Fruit fly (Drosophila melanogaster) whole organism, embryonic: ENCODE measurements around the gene mRpL12.

ENCODE experiments used
- Abd-B ChIP-seq: fragments of 200-800 bp; sonication (Bioruptor generic); optimal IDR thresholded peaks from 2 replicates; lab custom pipeline; 2018; ENCODE audit warnings: missing biosample characterization, mild to moderate bottlenecking, missing genetic modification characterization, moderate library complexity
- Antp ChIP-seq: fragments of 200-800 bp; sonication (Bioruptor generic); optimal IDR thresholded peaks from 3 replicates; lab custom pipeline; 2016; ENCODE audit warnings: missing biosample characterization, missing genetic modification characterization
- Atf6 ChIP-seq: fragments of 200-800 bp; sonication (Bioruptor generic); IDR thresholded peaks from 2 replicates; pipeline ENCODE4 v1.3.6; 2022; ENCODE audit warnings: missing biosample characterization, missing genetic modification characterization
- Bdp1 ChIP-seq: fragments of 200-800 bp; sonication (Bioruptor generic); optimal IDR thresholded peaks from 3 replicates; lab custom pipeline; 2016; ENCODE audit warnings: missing biosample characterization, missing genetic modification characterization
- CG10543 ChIP-seq: fragments of 200-800 bp; sonication (Bioruptor generic); optimal IDR thresholded peaks from 3 replicates; lab custom pipeline; 2017; ENCODE audit warnings: missing biosample characterization, mild to moderate bottlenecking, missing genetic modification characterization, moderate library complexity
- CG11696 ChIP-seq: fragments of 200-800 bp; sonication (Bioruptor generic); IDR thresholded peaks from 2 replicates; pipeline ENCODE4 v1.3.6; 2022; ENCODE audit warnings: missing biosample characterization, missing genetic modification characterization
- CG12744 ChIP-seq: fragments of 200-800 bp; sonication (Bioruptor generic); optimal IDR thresholded peaks from 2 replicates; lab custom pipeline; 2016; ENCODE audit warnings: missing biosample characterization, missing genetic modification characterization
- CG14667 ChIP-seq: fragments of 200-800 bp; sonication (Bioruptor generic); IDR thresholded peaks from 2 replicates; pipeline ENCODE4 v1.3.6; 2022; ENCODE audit warnings: missing biosample characterization, missing genetic modification characterization
- CG2199 ChIP-seq: fragments of 200-800 bp; sonication (Bioruptor generic); IDR thresholded peaks from 3 replicates; pipeline ENCODE4 v1.3.6; 2022; ENCODE audit warnings: missing biosample characterization, missing genetic modification characterization
- CG31388 ChIP-seq: fragments of 200-800 bp; sonication (Bioruptor generic); optimal IDR thresholded peaks from 2 replicates; lab custom pipeline; 2016; ENCODE audit warnings: missing biosample characterization, missing genetic modification characterization
- CG3407 ChIP-seq: fragments of 200-800 bp; sonication (Bioruptor generic); optimal IDR thresholded peaks from 2 replicates; lab custom pipeline; 2018; ENCODE audit warnings: missing biosample characterization, mild to moderate bottlenecking, missing genetic modification characterization
- CG4730 ChIP-seq: fragments of 200-800 bp; sonication (Bioruptor generic); IDR thresholded peaks from 2 replicates; pipeline ENCODE4 v1.3.6; 2022; ENCODE audit warnings: missing biosample characterization, missing genetic modification characterization
- CG6683 ChIP-seq: fragments of 200-800 bp; sonication (Bioruptor generic); optimal IDR thresholded peaks from 2 replicates; lab custom pipeline; 2017; ENCODE audit warnings: missing biosample characterization, mild to moderate bottlenecking, missing genetic modification characterization, missing genetic modification reagents
- CG9215 ChIP-seq: fragments of 200-800 bp; sonication (Bioruptor generic); IDR thresholded peaks from 2 replicates; pipeline ENCODE4 v1.3.6; 2022; ENCODE audit warnings: missing biosample characterization, missing genetic modification characterization
- CG9797 ChIP-seq: fragments of 200-800 bp; sonication (Bioruptor generic); optimal IDR thresholded peaks from 3 replicates; lab custom pipeline; 2018; ENCODE audit warnings: missing biosample characterization, mild to moderate bottlenecking, missing genetic modification characterization
- CoRest ChIP-seq: fragments of 200-800 bp; sonication (Bioruptor generic); optimal IDR thresholded peaks from 3 replicates; lab custom pipeline; 2018; ENCODE audit warnings: missing biosample characterization, mild to moderate bottlenecking, missing genetic modification characterization, moderate library complexity
- Dip2 ChIP-seq: fragments of 200-800 bp; sonication (Bioruptor generic); IDR thresholded peaks from 2 replicates; pipeline ENCODE4 v1.3.6; 2022; ENCODE audit warnings: missing biosample characterization, missing genetic modification characterization
- Fer1 ChIP-seq: fragments of 200-800 bp; sonication (Bioruptor generic); optimal IDR thresholded peaks from 2 replicates; lab custom pipeline; 2017; ENCODE audit warnings: missing biosample characterization, mild to moderate bottlenecking, missing genetic modification characterization
- GATAe ChIP-seq: fragments of 200-800 bp; sonication (Bioruptor generic); conservative IDR thresholded peaks from 2 replicates; pipeline ENCODE4 v1.3.6; 2022; ENCODE audit warnings: missing biosample characterization, missing genetic modification characterization
- HLH3B ChIP-seq: fragments of 200-800 bp; sonication (Bioruptor generic); IDR thresholded peaks from 2 replicates; pipeline ENCODE4 v1.3.6; 2022; ENCODE audit warnings: missing biosample characterization, missing genetic modification characterization
- Hmx ChIP-seq: fragments of 200-800 bp; sonication (Bioruptor generic); optimal IDR thresholded peaks from 2 replicates; lab custom pipeline; 2016; ENCODE audit warnings: missing biosample characterization, missing genetic modification characterization
- Mad ChIP-seq: fragments of 200-800 bp; sonication (Bioruptor generic); optimal IDR thresholded peaks from 2 replicates; lab custom pipeline; 2016; ENCODE audit warnings: missing biosample characterization, missing genetic modification characterization
- Meics ChIP-seq: fragments of 200-800 bp; sonication (Bioruptor generic); optimal IDR thresholded peaks from 2 replicates; lab custom pipeline; 2017; ENCODE audit warnings: missing biosample characterization, mild to moderate bottlenecking, missing genetic modification characterization
- NFAT ChIP-seq: fragments of 200-800 bp; sonication (Bioruptor generic); IDR thresholded peaks from 2 replicates; pipeline ENCODE4 v1.3.6; 2022; ENCODE audit warnings: missing biosample characterization, missing genetic modification characterization
- Opbp ChIP-seq: fragments of 200-800 bp; sonication (Bioruptor generic); IDR thresholded peaks from 3 replicates; pipeline ENCODE4 v1.3.6; 2022; ENCODE audit warnings: missing biosample characterization, missing genetic modification characterization; ENCODE audit not compliant: partially characterized antibody
- Sox102F ChIP-seq: fragments of 200-800 bp; sonication (Bioruptor generic); optimal IDR thresholded peaks from 2 replicates; lab custom pipeline; 2018; ENCODE audit warnings: missing biosample characterization, mild to moderate bottlenecking, missing genetic modification characterization, moderate library complexity
- Sry-δ ChIP-seq: fragments of 200-800 bp; sonication (Bioruptor generic); optimal IDR thresholded peaks from 2 replicates; lab custom pipeline; 2016; ENCODE audit warnings: missing biosample characterization, missing genetic modification characterization
- TFAM ChIP-seq: fragments of 200-800 bp; sonication (Bioruptor generic); optimal IDR thresholded peaks from 2 replicates; lab custom pipeline; 2017; ENCODE audit warnings: missing biosample characterization, missing genetic modification characterization, inconsistent platforms
- ab ChIP-seq: fragments of 200-800 bp; sonication (Bioruptor generic); optimal IDR thresholded peaks from 2 replicates; lab custom pipeline; 2016; ENCODE audit warnings: missing biosample characterization, missing genetic modification characterization
- amos ChIP-seq: fragments of 200-800 bp; sonication (Bioruptor generic); IDR thresholded peaks from 2 replicates; pipeline ENCODE4 v1.3.6; 2022; ENCODE audit warnings: missing biosample characterization, missing genetic modification characterization; ENCODE audit not compliant: partially characterized antibody
- aop ChIP-seq: fragments of 200-800 bp; sonication (Bioruptor generic); IDR thresholded peaks from 2 replicates; pipeline ENCODE4 v1.3.6; 2022; ENCODE audit warnings: missing biosample characterization, missing genetic modification characterization
- ato ChIP-seq: fragments of 200-800 bp; sonication (Bioruptor generic); IDR thresholded peaks from 2 replicates; pipeline ENCODE4 v1.3.6; 2022; ENCODE audit warnings: missing biosample characterization, missing genetic modification characterization; ENCODE audit not compliant: partially characterized antibody
- br ChIP-seq: fragments of >200 bp; optimal IDR thresholded peaks from 2 replicates; lab custom pipeline; 2017
- caup ChIP-seq: fragments of 200-800 bp; sonication (Bioruptor generic); optimal IDR thresholded peaks from 3 replicates; lab custom pipeline; 2017; ENCODE audit warnings: missing biosample characterization, mild to moderate bottlenecking, missing genetic modification characterization, moderate library complexity; ENCODE audit not compliant: severe bottlenecking
- croc ChIP-seq: fragments of 200-800 bp; sonication (Bioruptor generic); conservative IDR thresholded peaks from 3 replicates; pipeline ENCODE4 v1.3.6; 2022; ENCODE audit warnings: missing biosample characterization, missing genetic modification characterization
- da ChIP-seq: fragments of 200-800 bp; sonication (Bioruptor generic); optimal IDR thresholded peaks from 2 replicates; lab custom pipeline; 2016; ENCODE audit warnings: missing biosample characterization, missing genetic modification characterization
- dati ChIP-seq: fragments of 200-800 bp; sonication (Bioruptor generic); IDR thresholded peaks from 2 replicates; pipeline ENCODE4 v1.3.6; 2022; ENCODE audit warnings: missing biosample characterization, missing genetic modification characterization
- dmrt99B ChIP-seq: fragments of 200-800 bp; sonication (Bioruptor generic); optimal IDR thresholded peaks from 2 replicates; lab custom pipeline; 2018; ENCODE audit warnings: missing biosample characterization, mild to moderate bottlenecking, missing genetic modification characterization, moderate library complexity
- esg ChIP-seq: fragments of 200-800 bp; sonication (Bioruptor generic); conservative IDR thresholded peaks from 2 replicates; pipeline ENCODE4 v1.3.6; 2022; ENCODE audit warnings: missing biosample characterization, missing genetic modification characterization
- fd96Cb ChIP-seq: fragments of 200-800 bp; sonication (Bioruptor generic); optimal IDR thresholded peaks from 2 replicates; lab custom pipeline; 2018; ENCODE audit warnings: missing biosample characterization, mild to moderate bottlenecking, missing genetic modification characterization, moderate library complexity
- grn ChIP-seq: fragments of 200-800 bp; sonication (Bioruptor generic); optimal IDR thresholded peaks from 3 replicates; lab custom pipeline; 2017; ENCODE audit warnings: missing biosample characterization, missing genetic modification characterization
- ham ChIP-seq: fragments of 200-800 bp; sonication (Bioruptor generic); IDR thresholded peaks from 2 replicates; pipeline ENCODE4 v1.3.6; 2022; ENCODE audit warnings: missing biosample characterization, missing genetic modification characterization
- jumu ChIP-seq: fragments of 200-800 bp; sonication (Bioruptor generic); optimal IDR thresholded peaks from 3 replicates; lab custom pipeline; 2016; ENCODE audit warnings: missing biosample characterization, missing genetic modification characterization
- pita ChIP-seq: fragments of 200-800 bp; sonication (Bioruptor generic); optimal IDR thresholded peaks from 2 replicates; lab custom pipeline; 2017; ENCODE audit warnings: missing biosample characterization, mild to moderate bottlenecking, missing genetic modification characterization
- prd ChIP-seq, 3 experiments: fragments of >200 bp in 2 of 3; fragments of 200-800 bp in 1 of 3; sonication (Bioruptor generic) in 1 of 3; optimal IDR thresholded peaks in 2 of 3; IDR thresholded peaks in 1 of 3; 2 replicates in 2 of 3; 3 replicates in 1 of 3; pipeline versions ENCODE4 v1.3.6 to Lab custom; 2017 to 2022; ENCODE audit warnings: missing biosample characterization in 1 of 3, missing genetic modification characterization in 1 of 3
- sima ChIP-seq: fragments of 200-800 bp; sonication (Bioruptor generic); optimal IDR thresholded peaks from 2 replicates; lab custom pipeline; 2016; ENCODE audit warnings: missing biosample characterization, missing genetic modification characterization
- tna ChIP-seq: fragments of 200-800 bp; sonication (Bioruptor generic); IDR thresholded peaks from 2 replicates; pipeline ENCODE4 v1.3.6; 2022; ENCODE audit warnings: missing biosample characterization, missing genetic modification characterization; ENCODE audit not compliant: partially characterized antibody
- toy ChIP-seq: fragments of 200-800 bp; sonication (Bioruptor generic); IDR thresholded peaks from 2 replicates; pipeline ENCODE4 v1.3.6; 2022; ENCODE audit warnings: missing biosample characterization, missing genetic modification characterization
- unpg ChIP-seq: fragments of 200-800 bp; sonication (Bioruptor generic); optimal IDR thresholded peaks from 3 replicates; lab custom pipeline; 2018; ENCODE audit warnings: missing biosample characterization, mild to moderate bottlenecking, missing genetic modification characterization, moderate library complexity
- yki ChIP-seq: fragments of >200 bp; optimal IDR thresholded peaks from 3 replicates; lab custom pipeline; 2018
- zfh2 ChIP-seq: fragments of 200-800 bp; sonication (Bioruptor generic); optimal IDR thresholded peaks from 2 replicates; lab custom pipeline; 2016; ENCODE audit warnings: missing biosample characterization, missing genetic modification characterization

Gene mRpL12

dm6 chr3L:8997686-8998239 lies 41.2 kb downstream of the mRpL12 start, which contains the start of the genes smg and CG5087 (continued):
- TF ChIP-seq Sry-δ (peak; percentile 99), CG9215 (GFP tag; lab: Robert Waterston, UW) (no peak), dmrt99B (no peak), CG14667 (GFP tag; lab: Robert Waterston, UW) (no peak), ab (GFP tag; lab: Kevin White, UChicago) (no peak), fd96Cb (no peak), CG10543 (GFP tag; lab: Kevin White, UChicago) (peak; percentile 48), CG31388 (GFP tag; lab: Kevin White, UChicago) (no peak), Abd-B (GFP tag; lab: Kevin White, UChicago) (peak; percentile 33), amos (GFP tag; lab: Robert Waterston, UW) (peak; percentile 74), croc (GFP tag; lab: Robert Waterston, UW) (no peak), caup (GFP tag; lab: Kevin White, UChicago) (no peak), Bdp1 (peak; percentile 37), Antp (GFP tag; lab: Kevin White, UChicago) (peak; percentile 56), Sox102F (GFP tag; lab: Kevin White, UChicago) (no peak), CG2199 (no peak), yki (lab: Kevin White, UChicago) (no peak), Fer1 (peak; percentile 16), Mad (GFP tag; lab: Kevin White, UChicago) (peak; percentile 27), zfh2 (GFP tag; lab: Kevin White, UChicago) (peak; percentile 55), Hmx (GFP tag; lab: Kevin White, UChicago) (no peak), GATAe (no peak), pita (GFP tag; lab: Kevin White, UChicago) (peak; percentile 97), dati (no peak), esg (GFP tag; lab: Robert Waterston, UW) (no peak), NFAT (GFP tag; lab: Robert Waterston, UW) (peak; percentile 71), Meics (GFP tag; lab: Kevin White, UChicago) (no peak), Opbp (peak; percentile 81), CG12744 (no peak), aop (GFP tag; lab: Robert Waterston, UW) (no peak), CG11696 (GFP tag; lab: Robert Waterston, UW) (no peak), TFAM (GFP tag; lab: Kevin White, UChicago) (no peak), sima (GFP tag; lab: Kevin White, UChicago) (no peak), Atf6 (no peak), unpg (GFP tag; lab: Kevin White, UChicago) (no peak), prd (optimal IDR thresholded peaks at IDR 0.05; lab: Kevin White, UChicago) (no peak), prd (GFP tag; IDR thresholded peaks at IDR 0.05; lab: Robert Waterston, UW) (peak; percentile 43; the same call in 2 of the 3 replicates), ham (GFP tag; lab: Robert Waterston, UW) (no peak), tna (GFP tag; lab: Robert Waterston, UW) (peak; percentile 53; the same call in 1 of the 2 replicates), jumu (peak; percentile 66), ato (GFP tag; lab: Robert Waterston, UW) (peak; percentile 59), CG9797 (peak; percentile 97), grn (GFP tag; lab: Kevin White, UChicago) (no peak), CG3407 (GFP tag; lab: Kevin White, UChicago) (no peak), da (GFP tag; lab: Kevin White, UChicago) (peak; percentile 16), CG4730 (no peak), Dip2 (GFP tag; lab: Robert Waterston, UW) (no peak), br (lab: Kevin White, UChicago) (no peak), HLH3B (GFP tag; lab: Robert Waterston, UW) (no peak), toy (GFP tag; lab: Robert Waterston, UW) (no peak), CG6683 (no peak), CoRest (peak; percentile 62)
